Worm (Caenorhabditis elegans): ENCODE measurements around the gene ZK938.12.

Gene ZK938.12

ce11 chrII:9872961-9873360 is 41.8 kb downstream of the ZK938.12 start, which contains the start of gene chil-8:
Gene chil-8 (minus strand): TSS chrII:9873061.
- no peak for TF ChIP-seq nhr-23 (tag; optimal IDR thresholded peaks at IDR 0.05)
- TF ChIP-seq elt-1 (tag; optimal IDR thresholded peaks at IDR 0.05) = no peak
- TF ChIP-seq lsy-2 (tag; optimal IDR thresholded peaks at IDR 0.05) = no peak
- no peak for TF ChIP-seq unc-39 (tag; optimal IDR thresholded peaks at IDR 0.05)
- TF ChIP-seq alr-1 (tag; optimal IDR thresholded peaks at IDR 0.05) = no peak
- no peak for TF ChIP-seq gmeb-1 (tag; optimal IDR thresholded peaks at IDR 0.05)
- TF ChIP-seq ztf-4 (tag; optimal IDR thresholded peaks at IDR 0.05) = no peak
- TF ChIP-seq nhr-237 (tag; optimal IDR thresholded peaks at IDR 0.05) = no peak
- TF ChIP-seq zag-1 (tag; optimal IDR thresholded peaks at IDR 0.05) = no peak
- TF ChIP-seq sma-3 (GFP tag; optimal IDR thresholded peaks at IDR 0.05) = no peak
- no peak for TF ChIP-seq Y55F3AM.14 (GFP tag; optimal IDR thresholded peaks at IDR 0.05)
- TF ChIP-seq nhr-129 (tag; optimal IDR thresholded peaks at IDR 0.05) = no peak
- TF ChIP-seq sma-9 (GFP tag; optimal IDR thresholded peaks at IDR 0.05) = no peak
- no peak for TF ChIP-seq sma-9 (tag; optimal IDR thresholded peaks at IDR 0.05)

ce11 chrII:9874508-9875229 is 43.5 kb downstream of the ZK938.12 start, which contains the start of the genes chil-2 and ctsa-3.2:
Gene chil-2 (minus strand): TSS chrII:9874608.
Gene ctsa-3.2 (plus strand): TSS chrII:9875179.
- TF ChIP-seq sma-3 (GFP tag; optimal IDR thresholded peaks at IDR 0.05) (no peak), mdl-1 (tag; optimal IDR thresholded peaks at IDR 0.05) (no peak), skn-1 (tag; optimal IDR thresholded peaks at IDR 0.05) (no peak), Y55F3AM.14 (GFP tag; optimal IDR thresholded peaks at IDR 0.05) (no peak), zag-1 (tag; optimal IDR thresholded peaks at IDR 0.05) (no peak), lin-39 (tag; optimal IDR thresholded peaks at IDR 0.05) (no peak), sem-4 (tag; optimal IDR thresholded peaks at IDR 0.05) (no peak), blmp-1 (tag; optimal IDR thresholded peaks at IDR 0.05; ENCODE audit: insufficient read depth) (no peak), nhr-12 (tag; optimal IDR thresholded peaks at IDR 0.05) (no peak), nhr-77 (tag; optimal IDR thresholded peaks at IDR 0.05) (no peak), ceh-16 (tag; optimal IDR thresholded peaks at IDR 0.05) (no peak)

- TF ChIP-seq unc-55 (GFP tag; optimal IDR thresholded peaks at IDR 0.05) (no peak), ztf-11 (tag; optimal IDR thresholded peaks at IDR 0.05) (no peak), sma-9 (GFP tag; optimal IDR thresholded peaks at IDR 0.05) (no peak), sma-9 (tag; optimal IDR thresholded peaks at IDR 0.05) (no peak), dmd-4 (tag; optimal IDR thresholded peaks at IDR 0.05) (no peak), unc-62 (GFP tag; optimal IDR thresholded peaks at IDR 0.05) (no peak), elt-1 (tag; optimal IDR thresholded peaks at IDR 0.05) (no peak), lin-39 (tag; optimal IDR thresholded peaks at IDR 0.05) (no peak)
These were observed 48.7 kb downstream of the ZK938.12 start for ce11 chrII:9879815-9880214.

ce11 chrII:9880826-9881225 is 49.7 kb downstream of the ZK938.12 start, which contains the start of gene C08H9.15:
Gene C08H9.15 (plus strand): TSS chrII:9881193.
- no peak for TF ChIP-seq nhr-129 (tag; optimal IDR thresholded peaks at IDR 0.05)
- peak; percentile 64 for TF ChIP-seq sma-3 (GFP tag; optimal IDR thresholded peaks at IDR 0.05)
- TF ChIP-seq nhr-25 (tag; optimal IDR thresholded peaks at IDR 0.05) = peak; percentile 31
- no peak for TF ChIP-seq lin-11 (tag; optimal IDR thresholded peaks at IDR 0.05)

Data from whole organism, L2 larva.